Worm (Caenorhabditis elegans) whole organism, L2 larva: ENCODE results near the gene Y49F6A.5.

Experiments used
- ama-1 ChIP-seq: fragments of 150-350 bp; optimal IDR thresholded peaks from 2 replicates; lab custom pipeline; 2018; ENCODE audit warnings: inconsistent platforms
- crh-2 ChIP-seq: sonication (generic microtip); optimal IDR thresholded peaks from 2 replicates; lab custom pipeline; 2017; ENCODE audit warnings: missing biosample characterization, missing genetic modification characterization
- elt-1 ChIP-seq: fragments of 150-350 bp; optimal IDR thresholded peaks from 2 replicates; lab custom pipeline; 2014; ENCODE audit warnings: missing biosample characterization, missing genetic modification characterization
- elt-3 ChIP-seq: sonication (generic microtip); optimal IDR thresholded peaks from 2 replicates; lab custom pipeline; 2017; ENCODE audit warnings: missing biosample characterization, missing genetic modification characterization
- lin-13 ChIP-seq: fragments of 150-350 bp; optimal IDR thresholded peaks from 2 replicates; lab custom pipeline; 2014; ENCODE audit warnings: missing biosample characterization, missing genetic modification reagents, missing genetic modification characterization
- lin-39 ChIP-seq: fragments of 150-350 bp; optimal IDR thresholded peaks from 2 replicates; lab custom pipeline; 2014; ENCODE audit warnings: missing biosample characterization, missing genetic modification reagents, missing genetic modification characterization
- lsy-2 ChIP-seq, 2 experiments: fragments of 150-350 bp in 1 of 2; sonication (generic microtip) in 1 of 2; optimal IDR thresholded peaks; 2 replicates each; lab custom pipeline; 2014 to 2017; ENCODE audit warnings: missing biosample characterization in 2 of 2, missing genetic modification characterization in 2 of 2
- mdl-1 ChIP-seq, 2 experiments: fragments of 150-350 bp in 1 of 2; sonication (generic microtip) in 1 of 2; optimal IDR thresholded peaks; 2 replicates each; lab custom pipeline; 2017; ENCODE audit warnings: missing biosample characterization in 2 of 2, missing genetic modification characterization in 2 of 2
- nhr-21 ChIP-seq: fragments of 150-350 bp; optimal IDR thresholded peaks from 2 replicates; lab custom pipeline; 2014; ENCODE audit warnings: missing biosample characterization, missing genetic modification characterization
- nhr-237 ChIP-seq: fragments of 150-350 bp; optimal IDR thresholded peaks from 2 replicates; lab custom pipeline; 2014; ENCODE audit warnings: missing biosample characterization, missing genetic modification characterization
- nhr-77 ChIP-seq: fragments of 150-350 bp; optimal IDR thresholded peaks from 2 replicates; lab custom pipeline; 2014; ENCODE audit warnings: missing biosample characterization, missing genetic modification characterization
- peb-1 ChIP-seq: fragments of 150-350 bp; optimal IDR thresholded peaks from 2 replicates; lab custom pipeline; 2014; ENCODE audit warnings: missing biosample characterization, missing genetic modification characterization
- sma-9 ChIP-seq, 2 experiments: fragments of 150-350 bp in 1 of 2; sonication (generic microtip) in 1 of 2; optimal IDR thresholded peaks; 2 replicates each; lab custom pipeline; 2014 to 2016; ENCODE audit warnings: missing genetic modification characterization in 2 of 2, mild to moderate bottlenecking in 1 of 2, missing biosample characterization in 1 of 2, missing compliant biosample characterization in 1 of 2, missing genetic modification reagents in 1 of 2, moderate library complexity in 1 of 2
- zag-1 ChIP-seq: fragments of 150-350 bp; optimal IDR thresholded peaks from 2 replicates; lab custom pipeline; 2014; ENCODE audit warnings: missing biosample characterization, missing genetic modification characterization

ce11 chrII:3578121-3578520 is 31.5 kb downstream of the Y49F6A.5 start, which contains the start of gene clec-133:
- TF ChIP-seq nhr-21 = no peak
- no peak for TF ChIP-seq nhr-77 (tag; lab: Kevin White, UChicago)
- TF ChIP-seq crh-2 (tag; lab: Kevin White, UChicago) = no peak
- no peak for TF ChIP-seq zag-1 (tag; lab: Kevin White, UChicago)
- no peak for TF ChIP-seq sma-9 (GFP tag; optimal IDR thresholded peaks at IDR 0.05; lab: Kevin White, UChicago)
- no peak for TF ChIP-seq sma-9 (tag; optimal IDR thresholded peaks at IDR 0.05; lab: Kevin White, UChicago)
- no peak for TF ChIP-seq nhr-237 (tag; lab: Kevin White, UChicago)
- TF ChIP-seq elt-3 = no peak
- no peak for TF ChIP-seq peb-1 (tag; lab: Kevin White, UChicago)
- TF ChIP-seq lsy-2 (tag; optimal IDR thresholded peaks at IDR 0.05; lab: Kevin White, UChicago) = no peak
- no peak for TF ChIP-seq mdl-1 (tag; optimal IDR thresholded peaks at IDR 0.05; lab: Kevin White, UChicago)
- no peak for TF ChIP-seq lin-13 (GFP tag; lab: Kevin White, UChicago)
- no peak for TF ChIP-seq elt-1
- no peak for TF ChIP-seq ama-1 (lab: Kevin White, UChicago)
- no peak for TF ChIP-seq lin-39 (tag; lab: Kevin White, UChicago)
